Fruit fly (Drosophila melanogaster) Kc167 (cell line): ENCODE data around the gene CG5910.

Source experiments
- Myc ChIP-seq: fragments of >200 bp; optimal IDR thresholded peaks from 2 replicates; lab custom pipeline; 2017; ENCODE audit warnings: missing external identifiers
- h ChIP-seq: fragments of >200 bp; optimal IDR thresholded peaks from 3 replicates; lab custom pipeline; 2018; ENCODE audit warnings: missing external identifiers
- insv ChIP-seq: fragments of >200 bp; optimal IDR thresholded peaks from 3 replicates; lab custom pipeline; 2018; ENCODE audit warnings: missing external identifiers

dm6 chr3L:20403493-20404379 is 38.5 kb upstream of the CG5910 start:
- no peak for TF ChIP-seq h (lab: Kevin White, UChicago)
- TF ChIP-seq insv: no peak
- no peak for TF ChIP-seq Myc (lab: Kevin White, UChicago)
